Fruit fly (Drosophila melanogaster) whole organism, adult: ENCODE results near the gene CG31933.

ENCODE experiments used
- CG7101 ChIP-seq: fragments of 200-800 bp; sonication (Bioruptor generic); optimal IDR thresholded peaks from 2 replicates; lab custom pipeline; 2018; ENCODE audit warnings: missing biosample characterization, mild to moderate bottlenecking, missing genetic modification characterization, moderate library complexity
- Hr96 ChIP-seq: fragments of 200-800 bp; sonication (Bioruptor generic); optimal IDR thresholded peaks from 2 replicates; lab custom pipeline; 2016; ENCODE audit warnings: missing biosample characterization, missing genetic modification characterization
- cnc ChIP-seq, 2 experiments: fragments of >200 bp; optimal IDR thresholded peaks; 2 replicates each; lab custom pipeline; 2017
- toe ChIP-seq: fragments of 200-800 bp; sonication (Bioruptor generic); optimal IDR thresholded peaks from 2 replicates; lab custom pipeline; 2016; ENCODE audit warnings: missing biosample characterization, missing genetic modification characterization

- TF ChIP-seq cnc (optimal IDR thresholded peaks at IDR 0.05; lab: Kevin White, UChicago) (no peak), Hr96 (no peak), CG7101 (no peak), toe (GFP tag; lab: Kevin White, UChicago) (no peak)
Measured at dm6 chr2L:1837717-1838368, 14.7 kb upstream of the CG31933 start.
